Worm (Caenorhabditis elegans) whole organism, early embryonic: Measurements from ENCODE around the gene srh-119.

Experiments
- B0310.2 ChIP-seq: sonication (generic microtip); optimal IDR thresholded peaks from 2 replicates; lab custom pipeline; 2016; ENCODE audit warnings: mild to moderate bottlenecking, missing genetic modification characterization, missing compliant biosample characterization
- F13C5.2 ChIP-seq: sonication (generic microtip); optimal IDR thresholded peaks from 2 replicates; lab custom pipeline; 2017; ENCODE audit warnings: mild to moderate bottlenecking, missing genetic modification characterization, inconsistent platforms, missing compliant biosample characterization
- aly-1 ChIP-seq: sonication (generic microtip); optimal IDR thresholded peaks from 2 replicates; lab custom pipeline; 2016; ENCODE audit warnings: missing genetic modification characterization, missing compliant biosample characterization
- ama-1 ChIP-seq: fragments of 150-350 bp; optimal IDR thresholded peaks from 2 replicates; lab custom pipeline; 2014
- ceh-13 ChIP-seq: fragments of 200-800 bp; sonication (Bioruptor generic); optimal IDR thresholded peaks from 2 replicates; lab custom pipeline; 2018; ENCODE audit warnings: mild to moderate bottlenecking, missing genetic modification characterization, missing compliant biosample characterization
- ceh-36 ChIP-seq: sonication (generic microtip); optimal IDR thresholded peaks from 2 replicates; lab custom pipeline; 2016; ENCODE audit warnings: missing genetic modification characterization, inconsistent platforms, missing compliant biosample characterization
- ets-7 ChIP-seq: sonication (generic microtip); optimal IDR thresholded peaks from 2 replicates; lab custom pipeline; 2016; ENCODE audit warnings: missing genotype, missing genetic modification characterization, missing compliant biosample characterization
- flt-1 ChIP-seq: fragments of 200-800 bp; sonication (Bioruptor generic); IDR thresholded peaks from 2 replicates; pipeline ENCODE4 v1.3.6; 2022; ENCODE audit warnings: missing genetic modification characterization, missing compliant biosample characterization
- hmbx-1 ChIP-seq: sonication (generic microtip); optimal IDR thresholded peaks from 2 replicates; lab custom pipeline; 2016; ENCODE audit warnings: mild to moderate bottlenecking, missing genetic modification characterization, missing compliant biosample characterization
- hmg-4 ChIP-seq: fragments of 200-800 bp; sonication (Bioruptor generic); optimal IDR thresholded peaks from 2 replicates; lab custom pipeline; 2018; ENCODE audit warnings: mild to moderate bottlenecking, missing genetic modification characterization, missing compliant biosample characterization
- hnd-1 ChIP-seq: sonication (generic microtip); optimal IDR thresholded peaks from 2 replicates; lab custom pipeline; 2016; ENCODE audit warnings: missing genetic modification characterization, missing compliant biosample characterization
- pes-1 ChIP-seq: fragments of 200-800 bp; sonication (Bioruptor generic); IDR thresholded peaks from 2 replicates; pipeline ENCODE4 v1.3.6; 2022; ENCODE audit warnings: missing genetic modification reagents, missing genetic modification characterization, missing compliant biosample characterization
- scrt-1 ChIP-seq: fragments of 200-800 bp; sonication (Bioruptor generic); IDR thresholded peaks from 2 replicates; pipeline ENCODE4 v1.3.6; 2022; ENCODE audit warnings: missing genetic modification characterization, missing compliant biosample characterization
- sea-1 ChIP-seq: fragments of 200-800 bp; sonication (Bioruptor generic); conservative IDR thresholded peaks from 2 replicates; pipeline ENCODE4 v1.3.6; 2022; ENCODE audit warnings: missing genetic modification characterization, missing compliant biosample characterization
- tbx-11 ChIP-seq: fragments of 200-800 bp; sonication (Bioruptor generic); IDR thresholded peaks from 2 replicates; pipeline ENCODE4 v1.3.6; 2022; ENCODE audit warnings: missing genetic modification characterization, missing compliant biosample characterization
- tbx-37 ChIP-seq: fragments of 200-800 bp; sonication (Bioruptor generic); conservative IDR thresholded peaks from 2 replicates; pipeline ENCODE4 v1.3.6; 2022; ENCODE audit warnings: missing genetic modification reagents, missing genetic modification characterization, missing compliant biosample characterization
- tra-4 ChIP-seq: sonication (generic microtip); optimal IDR thresholded peaks from 2 replicates; lab custom pipeline; 2017; ENCODE audit warnings: missing genetic modification characterization, missing compliant biosample characterization

srh-119 gene

ce11 chrV:17019690-17020089 is 47.5 kb downstream of the srh-119 start, which contains the start of gene F49H6.17:
TSS of gene F49H6.17 (plus strand) at chrV:17019990.
- TF ChIP-seq pes-1 (GFP tag; lab: Robert Waterston, UW), result no peak
- TF ChIP-seq hnd-1 (tag; lab: Kevin White, UChicago), result no peak
- TF ChIP-seq ceh-36 (tag; lab: Kevin White, UChicago), result no peak
- no peak for TF ChIP-seq tbx-11
- no peak for TF ChIP-seq tra-4 (tag; lab: Kevin White, UChicago)
- TF ChIP-seq hmbx-1 (tag; lab: Kevin White, UChicago), result no peak

- TF ChIP-seq tbx-11, result no peak
- no peak for TF ChIP-seq B0310.2 (tag; lab: Kevin White, UChicago)
- no peak for TF ChIP-seq tbx-37 (GFP tag; lab: Robert Waterston, UW)
- no peak for TF ChIP-seq F13C5.2 (tag; lab: Kevin White, UChicago)
- no peak for TF ChIP-seq sea-1 (GFP tag; lab: Robert Waterston, UW)
- no peak for TF ChIP-seq pes-1 (GFP tag; lab: Robert Waterston, UW)
- TF ChIP-seq aly-1, result no peak
- TF ChIP-seq tra-4 (tag; lab: Kevin White, UChicago), result no peak
- TF ChIP-seq ama-1 (lab: Kevin White, UChicago), result no peak
- TF ChIP-seq ceh-13 (GFP tag; lab: Kevin White, UChicago), result no peak
- no peak for TF ChIP-seq ets-7
- no peak for TF ChIP-seq hmbx-1 (tag; lab: Kevin White, UChicago)
- TF ChIP-seq flt-1 (GFP tag; lab: Robert Waterston, UW), result no peak
- no peak for TF ChIP-seq hnd-1 (tag; lab: Kevin White, UChicago)
- TF ChIP-seq ceh-36 (tag; lab: Kevin White, UChicago), result no peak
- TF ChIP-seq scrt-1, result no peak
- no peak for TF ChIP-seq hmg-4 (GFP tag; lab: Kevin White, UChicago)
Measured at ce11 chrV:17021361-17021760, 49.1 kb downstream of the srh-119 start, which contains the start of gene F49H6.12. TSS of gene F49H6.12 (minus strand) at chrV:17021461.

ce11 chrV:17022613-17023322 is 50.5 kb downstream of the srh-119 start, which contains the start of the genes F49H6.8 and F49H6.5:
TSS of gene F49H6.8 (minus strand) at chrV:17022663.
TSS of gene F49H6.5 (plus strand) at chrV:17023241.
- TF ChIP-seq tbx-37 (GFP tag; lab: Robert Waterston, UW) (no peak), hnd-1 (tag; lab: Kevin White, UChicago) (no peak), flt-1 (GFP tag; lab: Robert Waterston, UW) (no peak), F13C5.2 (tag; lab: Kevin White, UChicago) (no peak), tbx-11 (no peak), ceh-13 (GFP tag; lab: Kevin White, UChicago) (no peak), pes-1 (GFP tag; lab: Robert Waterston, UW) (no peak), hmbx-1 (tag; lab: Kevin White, UChicago) (no peak), sea-1 (GFP tag; lab: Robert Waterston, UW) (no peak), ama-1 (lab: Kevin White, UChicago) (no peak), ets-7 (no peak), scrt-1 (no peak), aly-1 (no peak), B0310.2 (tag; lab: Kevin White, UChicago) (no peak), hmg-4 (GFP tag; lab: Kevin White, UChicago) (no peak), ceh-36 (tag; lab: Kevin White, UChicago) (no peak)
